Worm (Caenorhabditis elegans): Measurements from ENCODE around the gene Y27F2A.10.

ce11 chrII:3221730-3222129 is 49.7 kb upstream of the Y27F2A.10 start, which contains the start of gene ZC239.14:
- TF ChIP-seq flt-1 (GFP tag; IDR thresholded peaks at IDR 0.05) (no peak), tbx-37 (GFP tag; conservative IDR thresholded peaks at IDR 0.05) (no peak), hnd-1 (tag; optimal IDR thresholded peaks at IDR 0.05) (no peak), scrt-1 (GFP tag; IDR thresholded peaks at IDR 0.05) (no peak), F13C5.2 (tag; optimal IDR thresholded peaks at IDR 0.05) (no peak)
